Worm (Caenorhabditis elegans): Measurements from ENCODE around the gene srbc-22.

DNA sequence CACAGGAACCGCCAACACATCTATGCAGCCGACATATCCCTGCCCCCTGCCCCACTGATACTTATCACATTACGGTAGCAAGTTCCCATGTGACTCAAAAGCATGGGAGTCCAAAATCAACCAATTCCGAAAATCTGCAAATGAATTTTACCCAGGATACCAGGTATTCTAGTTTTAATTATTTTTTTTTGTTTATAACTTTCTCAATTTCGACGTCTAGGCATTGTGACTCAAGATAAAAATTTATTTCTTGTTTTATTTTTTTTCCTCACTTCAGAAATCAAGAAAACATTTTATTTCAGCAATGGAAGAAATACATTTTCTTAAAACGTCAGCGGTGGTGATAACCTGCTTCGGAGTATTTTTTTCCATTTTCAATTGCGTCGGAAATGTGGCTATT is 5.5 kb upstream of the srbc-22 start, which contains the start of gene srbc-24:
- no peak for TF ChIP-seq F13C5.2 (tag; optimal IDR thresholded peaks at IDR 0.05)
- no peak for TF ChIP-seq aly-1 (tag; optimal IDR thresholded peaks at IDR 0.05)
- no peak for TF ChIP-seq ama-1 (optimal IDR thresholded peaks at IDR 0.05)
- no peak for TF ChIP-seq flt-1 (GFP tag; IDR thresholded peaks at IDR 0.05)
- TF ChIP-seq ceh-13 (GFP tag; optimal IDR thresholded peaks at IDR 0.05) = no peak
- TF ChIP-seq sea-1 (GFP tag; conservative IDR thresholded peaks at IDR 0.05) = no peak
- TF ChIP-seq pes-1 (GFP tag; IDR thresholded peaks at IDR 0.05) = no peak
- TF ChIP-seq scrt-1 (GFP tag; IDR thresholded peaks at IDR 0.05) = no peak
- no peak for TF ChIP-seq ets-7 (tag; optimal IDR thresholded peaks at IDR 0.05)
- TF ChIP-seq tra-4 (tag; optimal IDR thresholded peaks at IDR 0.05) = no peak
